Worm (Caenorhabditis elegans) whole organism, dauer: ENCODE results near the gene ifd-2.

ENCODE experiments used
- unc-62 ChIP-seq: sonication (generic microtip); optimal IDR thresholded peaks from 2 replicates; lab custom pipeline; 2017; ENCODE audit warnings: missing biosample characterization, missing genetic modification reagents, missing genetic modification characterization

ifd-2 gene

ce11 chrX:825924-826323 is 10.2 kb upstream of the ifd-2 start:
- no peak for TF ChIP-seq unc-62 (GFP tag; lab: Kevin White, UChicago)

- no peak for TF ChIP-seq unc-62 (GFP tag; lab: Kevin White, UChicago)
These were observed 9.6 kb upstream of the ifd-2 start, which contains the start of gene daf-3 for ce11 chrX:825375-825774. Gene daf-3 (minus strand): TSS chrX:825475.

- no peak for TF ChIP-seq unc-62 (GFP tag; lab: Kevin White, UChicago)
These were observed 8.0 kb upstream of the ifd-2 start for ce11 chrX:823736-824135.

ce11 chrX:817984-818383 is 2.3 kb upstream of the ifd-2 start:
- TF ChIP-seq unc-62 (GFP tag; lab: Kevin White, UChicago), result no peak

ce11 chrX:813063-813462 is 2.7 kb downstream of the ifd-2 start, which contains the start of gene F25E2.3:
Gene F25E2.3 (minus strand): TSS chrX:813163.
- no peak for TF ChIP-seq unc-62 (GFP tag; lab: Kevin White, UChicago)

ce11 chrX:812264-812663 is 3.5 kb downstream of the ifd-2 start:
- no peak for TF ChIP-seq unc-62 (GFP tag; lab: Kevin White, UChicago)

ce11 chrX:810694-811093 is 5.0 kb downstream of the ifd-2 start, which contains the start of gene F25E2.2:
Gene F25E2.2 (minus strand): TSS chrX:810794.
- no peak for TF ChIP-seq unc-62 (GFP tag; lab: Kevin White, UChicago)

- no peak for TF ChIP-seq unc-62 (GFP tag; lab: Kevin White, UChicago)
These were observed 9.2 kb downstream of the ifd-2 start for ce11 chrX:806515-806914.

- no peak for TF ChIP-seq unc-62 (GFP tag; lab: Kevin White, UChicago)
These were observed 13.3 kb downstream of the ifd-2 start, which contains the start of gene gtr-1 for ce11 chrX:802478-802877. Gene gtr-1 (plus strand): TSS chrX:802778.

- TF ChIP-seq unc-62 (GFP tag; lab: Kevin White, UChicago), result no peak
These were observed 25.1 kb downstream of the ifd-2 start for ce11 chrX:790593-790992.

- TF ChIP-seq unc-62 (GFP tag; lab: Kevin White, UChicago), result no peak
These were observed 25.9 kb downstream of the ifd-2 start for ce11 chrX:789848-790247.

ce11 chrX:787992-788391 is 27.7 kb downstream of the ifd-2 start, which contains the start of gene attf-5:
Gene attf-5 (plus strand): TSS chrX:788353.
- no peak for TF ChIP-seq unc-62 (GFP tag; lab: Kevin White, UChicago)

ce11 chrX:785368-785767 is 30.4 kb downstream of the ifd-2 start:
- no peak for TF ChIP-seq unc-62 (GFP tag; lab: Kevin White, UChicago)

ce11 chrX:784853-785252 is 30.9 kb downstream of the ifd-2 start, which contains the start of gene T04G9.6:
Gene T04G9.6 (minus strand): TSS chrX:784953.
- TF ChIP-seq unc-62 (GFP tag; lab: Kevin White, UChicago), result no peak

ce11 chrX:780027-780426 is 35.7 kb downstream of the ifd-2 start:
- TF ChIP-seq unc-62 (GFP tag; lab: Kevin White, UChicago), result no peak

- TF ChIP-seq unc-62 (GFP tag; lab: Kevin White, UChicago), result no peak
These were observed 36.5 kb downstream of the ifd-2 start for ce11 chrX:779259-779658.

ce11 chrX:777421-777820 is 38.3 kb downstream of the ifd-2 start, which contains the start of gene nas-15:
Gene nas-15 (plus strand): TSS chrX:777721.
- no peak for TF ChIP-seq unc-62 (GFP tag; lab: Kevin White, UChicago)

- TF ChIP-seq unc-62 (GFP tag; lab: Kevin White, UChicago), result no peak
These were observed 43.5 kb downstream of the ifd-2 start, which contains the start of gene T04G9.4 for ce11 chrX:772184-772583. Gene T04G9.4 (plus strand): TSS chrX:772476.
